Worm (Caenorhabditis elegans): Measurements from ENCODE around the gene srt-54.

ce11 chrII:75831-76230 is 41.2 kb upstream of the srt-54 start:
- TF ChIP-seq sox-4 (tag; optimal IDR thresholded peaks at IDR 0.05) (no peak), nhr-71 (tag; optimal IDR thresholded peaks at IDR 0.05) (no peak), fkh-10 (GFP tag; optimal IDR thresholded peaks at IDR 0.05) (no peak), nhr-90 (tag; optimal IDR thresholded peaks at IDR 0.05; ENCODE audit: poor library complexity) (no peak), Y116A8C.19 (tag; optimal IDR thresholded peaks at IDR 0.05; ENCODE audit: borderline replicate concordance) (no peak)

All from whole organism, L1 larva.